Fruit fly (Drosophila melanogaster): ENCODE data around the gene chm.

chm gene

DNA sequence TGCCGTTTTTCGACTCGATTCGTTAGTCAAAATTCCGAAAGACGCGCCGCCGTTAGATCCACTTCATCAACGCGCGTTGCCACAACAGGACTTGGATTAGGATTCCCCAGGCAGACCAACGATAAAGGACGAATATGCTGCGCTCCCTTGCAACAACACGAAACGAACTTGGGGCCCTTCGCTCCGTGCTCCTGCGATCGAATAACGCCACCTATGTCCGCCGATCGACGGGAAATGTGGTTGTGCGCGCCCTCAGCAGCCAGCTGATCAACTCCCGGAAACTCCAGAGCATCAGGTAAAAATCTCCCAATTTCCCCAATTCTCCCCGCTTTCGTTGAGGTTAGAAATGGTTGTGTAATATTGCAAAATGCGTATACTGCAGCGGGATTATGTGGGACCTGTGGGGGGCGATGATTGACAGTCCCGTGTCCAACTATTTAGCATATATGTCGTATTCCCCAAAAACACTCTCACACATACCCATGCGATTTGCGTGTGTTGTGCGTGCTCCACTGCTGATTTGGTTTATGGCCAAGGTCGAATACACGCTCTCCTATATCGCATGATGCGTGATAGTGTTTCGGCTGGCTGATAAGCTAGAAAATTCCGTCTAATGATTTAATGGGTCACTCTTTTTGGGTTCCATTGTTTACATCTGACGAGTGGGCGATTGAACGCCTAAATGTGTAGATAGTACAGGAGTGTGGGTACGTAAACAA lies 15.0 kb downstream of the chm start:
- no peak for TF ChIP-seq CG17801 (GFP tag; optimal IDR thresholded peaks at IDR 0.05; ENCODE audit: partially characterized antibody)

DNA sequence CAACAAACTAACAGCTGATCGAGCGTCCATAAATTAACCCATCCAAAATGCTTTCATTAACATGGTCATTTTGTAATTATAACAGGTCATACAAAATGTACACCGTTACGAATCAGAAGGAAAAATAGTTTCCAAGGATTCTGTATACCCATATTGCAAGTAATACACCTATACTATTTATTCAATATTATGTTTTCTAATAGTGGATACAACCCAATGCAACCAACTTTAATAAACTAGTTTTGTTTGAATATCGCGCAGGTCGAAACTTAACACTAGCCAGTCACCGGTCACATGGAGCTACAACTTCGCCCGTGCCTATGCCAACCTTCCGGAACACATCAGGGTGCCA lies 15.5 kb downstream of the chm start:
- no peak for TF ChIP-seq CG17801 (GFP tag; optimal IDR thresholded peaks at IDR 0.05; ENCODE audit: partially characterized antibody)

DNA sequence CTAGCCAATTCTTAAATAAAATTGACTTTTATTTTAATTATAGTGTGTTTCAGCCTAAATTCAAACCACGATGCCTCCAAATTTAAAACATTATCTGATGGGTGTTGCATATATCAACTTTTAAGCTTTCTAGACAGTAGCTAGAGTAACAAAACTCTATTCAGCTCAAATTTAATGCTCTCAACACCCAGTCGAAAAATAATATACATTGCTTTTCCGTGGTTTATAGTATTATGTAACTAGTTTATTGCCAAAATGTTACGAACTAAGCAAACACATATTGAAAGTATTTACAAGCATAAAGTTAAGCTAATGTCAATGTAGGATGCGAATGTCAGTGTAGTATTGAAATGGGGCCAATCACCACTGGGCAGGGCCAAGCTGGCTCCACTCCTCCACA lies 18.1 kb downstream of the chm start:
- TF ChIP-seq CG17801 (GFP tag; optimal IDR thresholded peaks at IDR 0.05; ENCODE audit: partially characterized antibody) = no peak

DNA sequence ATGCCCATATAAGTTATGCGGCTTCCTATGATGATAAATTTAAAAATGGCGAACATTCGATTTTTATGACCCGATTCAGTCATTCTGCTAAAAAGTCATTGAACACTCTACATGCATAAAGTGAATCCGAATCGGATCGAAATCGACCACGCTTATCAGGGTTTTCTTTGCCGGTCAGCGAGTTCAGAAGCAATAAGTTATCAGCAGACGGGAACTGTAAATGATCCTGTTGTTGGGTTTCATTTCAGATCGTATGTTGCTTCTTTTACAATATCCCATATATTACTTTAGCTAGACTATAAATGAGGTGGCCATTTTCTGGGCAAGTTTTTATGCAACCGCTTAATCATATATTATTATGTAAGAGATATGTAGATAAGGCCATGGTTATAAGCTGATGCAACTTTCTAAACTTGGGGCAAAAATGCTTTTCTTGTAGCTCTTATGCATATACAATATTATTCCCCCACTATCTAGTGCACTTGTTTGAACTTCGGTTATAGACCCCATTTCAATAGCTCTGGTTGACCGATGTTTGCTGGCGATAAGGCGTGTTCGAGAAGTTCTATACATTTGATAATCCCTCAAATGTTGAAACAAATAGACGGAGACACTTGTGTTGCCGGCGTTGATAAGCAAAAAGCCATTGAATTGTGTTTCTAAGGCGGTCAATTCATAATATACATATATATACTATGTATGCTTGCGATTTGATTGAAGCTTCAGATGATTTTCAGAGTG lies 19.8 kb downstream of the chm start:
- TF ChIP-seq CG17801 (GFP tag; optimal IDR thresholded peaks at IDR 0.05; ENCODE audit: partially characterized antibody) = no peak

DNA sequence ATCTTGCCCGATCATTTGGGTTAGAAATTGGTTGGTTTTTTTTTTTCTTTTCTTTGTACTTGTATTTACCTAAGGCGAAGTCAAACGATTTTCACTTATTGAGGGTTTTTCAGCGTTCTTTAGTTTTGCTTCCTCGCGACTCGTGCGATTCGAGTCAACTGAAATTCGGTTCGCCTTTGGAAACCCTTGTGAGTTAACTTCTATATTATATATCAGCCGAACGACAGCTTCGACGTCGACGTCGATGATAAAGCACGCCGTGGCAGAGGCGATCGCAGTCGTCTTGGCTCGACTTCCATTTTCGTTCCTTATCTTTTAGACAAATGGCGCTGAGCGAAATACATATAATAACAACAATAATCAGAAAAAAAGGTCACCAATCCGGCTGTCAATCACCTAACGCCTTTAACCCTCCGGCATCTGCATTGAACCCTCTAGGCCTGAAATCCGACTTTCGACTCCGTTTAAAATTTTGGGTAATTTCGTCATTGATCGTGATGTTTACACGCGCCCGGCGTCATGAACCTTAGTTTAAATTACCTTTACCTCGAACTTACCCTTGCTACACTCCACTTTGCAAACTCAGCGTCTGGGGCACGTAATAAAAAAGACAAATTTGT lies 21.2 kb downstream of the chm start, which contains the start of gene CG5958:
Gene CG5958 (minus strand): TSS at position 180 of the 620 bp plus-strand sequence.
- TF ChIP-seq CG17801 (GFP tag; optimal IDR thresholded peaks at IDR 0.05; ENCODE audit: partially characterized antibody) = no peak

DNA sequence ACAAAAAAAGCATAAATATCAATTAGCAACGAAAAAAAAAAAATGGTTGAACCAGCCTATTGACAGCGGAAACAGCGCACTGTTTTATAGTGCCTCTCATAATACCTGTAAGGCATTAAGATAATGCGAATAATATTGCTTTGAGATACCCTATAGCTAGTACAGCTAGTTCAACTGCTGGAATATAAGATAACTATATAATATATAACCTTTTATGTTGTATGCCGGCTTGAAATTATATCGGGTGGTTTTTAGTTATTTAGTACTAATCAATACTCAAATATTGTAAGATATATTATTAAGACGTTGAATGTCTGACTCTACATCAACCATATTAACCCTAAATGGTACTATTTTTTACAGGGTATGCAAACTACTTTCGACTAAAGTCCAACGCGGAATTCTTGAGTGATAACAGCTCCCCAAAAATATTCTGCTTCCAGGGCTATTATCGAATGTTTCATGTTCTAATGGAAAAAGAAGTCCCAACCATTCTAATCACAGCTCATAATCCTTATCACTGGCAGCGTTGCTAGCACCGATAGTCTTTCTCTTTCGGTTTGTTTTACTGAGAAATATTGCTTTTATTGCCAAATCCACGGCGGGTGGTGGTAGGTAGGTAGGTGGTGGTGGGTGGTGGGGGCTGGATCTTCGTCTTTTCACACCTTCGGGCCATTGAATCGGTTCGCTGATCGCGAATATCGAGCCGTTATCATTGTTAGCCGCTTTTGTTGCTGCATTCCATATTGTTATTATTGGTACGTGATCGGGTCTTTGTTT lies 21.9 kb downstream of the chm start:
- TF ChIP-seq CG17801 (GFP tag; optimal IDR thresholded peaks at IDR 0.05; ENCODE audit: partially characterized antibody) = peak; percentile 88

DNA sequence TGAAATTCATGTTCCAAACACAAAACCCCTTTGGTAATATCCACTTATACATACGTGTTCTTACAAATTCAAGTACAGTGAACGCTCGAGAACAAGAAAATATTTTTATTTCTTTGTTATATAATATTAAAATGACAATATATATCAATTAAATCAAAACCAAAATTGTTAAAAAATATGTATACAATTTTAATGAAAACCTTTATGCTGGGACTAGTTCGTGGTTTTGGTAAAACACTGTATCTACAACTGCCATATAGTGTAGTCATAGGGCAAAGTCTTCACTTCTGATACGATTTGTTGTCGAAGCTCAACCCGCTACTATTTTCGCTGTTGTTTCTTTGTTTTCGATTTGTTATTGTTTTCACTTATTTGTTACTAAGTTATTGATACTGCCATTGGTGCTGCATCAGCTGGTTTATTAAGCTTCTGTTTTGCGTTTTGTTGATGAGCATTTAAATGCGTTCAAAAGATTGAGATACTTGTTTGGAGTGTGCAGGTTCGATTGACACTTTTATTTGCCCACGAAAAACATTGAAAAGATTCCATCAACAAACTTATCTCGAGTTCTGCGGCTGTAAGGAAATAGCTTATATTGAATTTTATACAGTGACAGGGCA lies 22.6 kb downstream of the chm start:
- peak; percentile 93 for TF ChIP-seq CG17801 (GFP tag; optimal IDR thresholded peaks at IDR 0.05; ENCODE audit: partially characterized antibody)

DNA sequence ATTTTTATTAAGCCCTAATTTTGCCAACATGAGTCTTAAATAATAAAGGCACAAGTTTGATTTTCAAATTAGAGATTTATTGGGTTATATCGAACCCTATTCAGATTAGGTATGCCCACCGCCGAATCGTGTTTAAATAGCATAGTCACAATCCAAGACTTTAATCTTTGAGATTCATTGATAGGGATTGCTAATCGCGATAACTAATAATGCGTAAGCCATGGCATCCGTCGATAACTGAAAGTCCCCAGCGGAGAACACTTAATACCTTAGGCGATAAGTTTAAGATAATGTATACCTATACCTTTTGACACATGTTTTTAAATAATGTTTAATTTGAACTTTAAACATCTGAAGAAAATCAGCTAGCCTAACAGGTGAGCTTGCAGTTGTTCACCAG lies 23.3 kb downstream of the chm start:
- TF ChIP-seq CG17801 (GFP tag; optimal IDR thresholded peaks at IDR 0.05; ENCODE audit: partially characterized antibody) = no peak

DNA sequence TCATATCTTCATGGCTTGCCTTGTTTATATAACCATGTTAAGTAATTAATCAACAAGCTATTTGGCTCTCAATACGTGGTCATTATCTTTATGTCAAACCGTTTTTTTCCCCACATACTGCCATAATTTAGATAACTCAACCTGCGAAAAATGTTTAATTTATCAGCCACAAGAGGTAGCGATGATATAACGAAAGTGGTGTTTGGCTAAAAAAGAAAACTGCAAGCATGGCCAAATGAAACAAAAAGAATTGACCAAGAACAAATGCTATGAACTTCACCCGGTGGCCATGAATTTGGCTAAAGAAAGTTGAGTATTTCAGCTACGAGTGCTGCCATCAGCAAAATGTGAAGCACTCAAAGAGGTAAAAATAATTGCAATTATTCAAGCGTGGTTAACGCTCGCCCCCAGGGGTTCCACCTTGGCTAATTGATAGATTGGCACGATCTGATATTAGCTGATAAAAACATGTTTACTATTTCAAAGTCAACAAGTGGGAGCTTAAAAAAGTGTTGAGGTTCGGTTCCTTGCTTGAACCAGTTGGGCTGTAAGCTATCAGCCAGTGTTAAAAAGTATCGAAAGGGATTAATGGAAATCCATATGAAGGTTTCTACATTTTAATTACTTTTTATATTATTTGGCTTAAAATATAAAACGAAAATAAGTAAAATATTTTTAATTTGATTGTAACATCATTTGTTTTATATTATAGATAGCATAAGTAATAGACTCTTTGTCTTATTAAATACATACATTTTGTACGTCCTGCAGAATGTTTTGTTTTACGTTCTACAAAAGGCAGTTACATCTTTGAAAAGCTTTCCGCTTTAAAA lies 24.5 kb downstream of the chm start:
- TF ChIP-seq CG17801 (GFP tag; optimal IDR thresholded peaks at IDR 0.05; ENCODE audit: partially characterized antibody) = peak; percentile 72

DNA sequence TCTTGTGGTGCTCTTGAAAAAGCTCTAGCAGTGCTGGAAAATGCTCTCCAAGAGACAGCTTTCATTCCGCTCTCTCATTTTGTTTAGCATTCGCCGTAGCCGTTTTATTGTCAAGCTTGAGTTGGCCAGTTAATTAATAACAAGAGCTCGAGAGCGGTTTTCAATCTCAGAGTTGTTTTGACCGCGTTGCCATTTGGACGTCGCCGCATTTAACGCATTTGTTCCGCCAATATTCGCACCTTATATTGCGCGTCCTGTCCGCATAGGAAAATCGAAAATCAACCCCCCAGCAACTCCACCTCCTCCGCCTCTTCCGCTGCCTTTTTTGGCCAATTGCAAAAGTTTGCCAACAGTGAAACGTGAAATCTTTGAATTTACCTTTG lies 25.1 kb downstream of the chm start, which contains the start of gene CG5973:
Gene CG5973 (plus strand): TSS at position 168 of the 383 bp plus-strand sequence.
- peak; percentile 29 for TF ChIP-seq CG17801 (GFP tag; optimal IDR thresholded peaks at IDR 0.05; ENCODE audit: partially characterized antibody)

DNA sequence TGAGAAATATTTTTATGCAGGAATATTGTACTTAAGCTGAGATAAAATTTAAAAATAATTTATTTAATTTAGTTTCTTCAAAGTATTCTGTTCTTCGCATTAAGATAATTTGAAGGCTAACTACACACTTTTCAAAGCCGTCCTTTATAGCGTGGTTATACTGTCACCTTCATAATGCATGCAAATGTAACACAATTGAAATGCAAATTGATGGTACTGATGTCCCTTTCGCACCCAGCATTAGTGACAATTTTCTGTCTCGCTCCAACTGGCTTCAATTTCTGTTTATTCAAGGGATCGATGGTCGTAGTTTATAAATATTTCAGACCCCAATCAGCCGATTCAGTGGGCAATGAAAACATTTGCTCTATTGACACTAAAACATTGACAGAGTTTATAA lies 26.3 kb downstream of the chm start:
- peak; percentile 21 for TF ChIP-seq CG17801 (GFP tag; optimal IDR thresholded peaks at IDR 0.05; ENCODE audit: partially characterized antibody)

DNA sequence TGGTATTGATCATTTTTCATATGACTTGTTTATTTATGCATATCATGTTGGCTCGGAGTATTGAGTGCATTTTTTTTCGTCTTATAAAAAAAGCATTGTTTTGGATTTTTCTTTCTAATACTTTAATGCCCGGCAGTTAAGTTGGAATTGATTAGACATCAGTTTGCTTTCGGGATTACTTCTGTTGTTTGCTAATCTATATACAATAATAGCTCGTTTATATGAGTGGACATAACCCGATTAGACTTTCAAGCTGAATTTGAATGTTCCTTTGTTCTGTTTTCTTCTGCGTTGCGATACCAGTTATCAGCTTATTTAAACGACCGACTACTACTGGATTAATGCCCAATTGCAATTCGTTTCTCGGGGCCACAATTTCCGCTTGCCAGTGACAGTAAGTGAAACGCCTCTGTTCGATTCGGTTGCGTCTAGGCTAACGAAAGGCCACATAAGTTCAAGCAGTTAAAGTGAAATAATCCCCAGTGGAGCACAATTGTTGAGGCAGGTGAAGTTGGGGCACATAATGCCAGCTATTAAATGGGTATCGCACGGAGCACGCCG lies 28.3 kb downstream of the chm start:
- no peak for TF ChIP-seq CG17801 (GFP tag; optimal IDR thresholded peaks at IDR 0.05; ENCODE audit: partially characterized antibody)

DNA sequence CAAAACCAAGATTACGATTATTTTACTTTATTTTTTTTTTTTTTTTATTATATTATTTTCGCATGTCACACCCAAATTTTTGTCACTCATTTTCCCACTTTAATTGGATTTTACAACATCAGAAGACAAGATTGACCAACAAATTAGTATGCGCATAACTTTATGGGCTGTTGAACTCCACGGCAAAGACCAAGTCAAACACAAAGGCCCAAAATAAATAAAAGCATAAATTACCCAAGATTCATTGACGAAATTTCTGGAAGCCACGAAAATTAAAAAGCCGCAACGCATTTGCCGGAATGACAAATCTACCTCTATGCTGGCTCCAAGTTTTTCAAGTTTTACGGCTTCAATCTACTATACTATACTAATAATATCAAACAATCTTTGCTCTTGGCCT lies 29.9 kb downstream of the chm start:
- no peak for TF ChIP-seq CG17801 (GFP tag; optimal IDR thresholded peaks at IDR 0.05; ENCODE audit: partially characterized antibody)

DNA sequence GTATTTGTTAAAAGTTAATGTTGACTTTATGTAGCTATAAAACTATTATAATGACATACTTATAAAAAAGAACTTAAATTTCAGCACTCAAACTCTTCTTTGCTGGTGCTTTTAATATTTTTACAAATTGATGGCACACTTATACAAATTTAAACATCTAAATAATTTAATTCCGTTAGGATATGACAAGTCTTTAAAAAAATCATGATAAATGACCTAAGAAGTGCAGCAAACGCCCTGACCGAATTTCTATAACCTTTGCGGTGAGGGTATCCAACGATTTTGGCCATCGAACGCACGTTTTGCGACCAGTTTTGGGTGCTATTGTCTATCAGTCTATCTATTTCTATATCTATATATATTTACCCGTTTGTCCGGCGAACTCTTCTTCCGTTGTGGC lies 30.7 kb downstream of the chm start:
- no peak for TF ChIP-seq CG17801 (GFP tag; optimal IDR thresholded peaks at IDR 0.05; ENCODE audit: partially characterized antibody)
